Worm (Caenorhabditis elegans) whole organism, L4/young adult: ENCODE measurements around the gene F08F8.6.

Experiments used
- W03F9.2 ChIP-seq: fragments of 150-350 bp; optimal IDR thresholded peaks from 2 replicates; lab custom pipeline; 2014; ENCODE audit warnings: missing biosample characterization, missing genetic modification characterization
- dao-5 ChIP-seq: sonication (generic microtip); optimal IDR thresholded peaks from 2 replicates; lab custom pipeline; 2016; ENCODE audit warnings: missing genotype, missing genetic modification characterization, moderate library complexity, missing compliant biosample characterization
- him-1 ChIP-seq: sonication (generic microtip); optimal IDR thresholded peaks from 2 replicates; lab custom pipeline; 2016; ENCODE audit warnings: missing genotype, missing genetic modification reagents, missing genetic modification characterization, missing compliant biosample characterization

DNA sequence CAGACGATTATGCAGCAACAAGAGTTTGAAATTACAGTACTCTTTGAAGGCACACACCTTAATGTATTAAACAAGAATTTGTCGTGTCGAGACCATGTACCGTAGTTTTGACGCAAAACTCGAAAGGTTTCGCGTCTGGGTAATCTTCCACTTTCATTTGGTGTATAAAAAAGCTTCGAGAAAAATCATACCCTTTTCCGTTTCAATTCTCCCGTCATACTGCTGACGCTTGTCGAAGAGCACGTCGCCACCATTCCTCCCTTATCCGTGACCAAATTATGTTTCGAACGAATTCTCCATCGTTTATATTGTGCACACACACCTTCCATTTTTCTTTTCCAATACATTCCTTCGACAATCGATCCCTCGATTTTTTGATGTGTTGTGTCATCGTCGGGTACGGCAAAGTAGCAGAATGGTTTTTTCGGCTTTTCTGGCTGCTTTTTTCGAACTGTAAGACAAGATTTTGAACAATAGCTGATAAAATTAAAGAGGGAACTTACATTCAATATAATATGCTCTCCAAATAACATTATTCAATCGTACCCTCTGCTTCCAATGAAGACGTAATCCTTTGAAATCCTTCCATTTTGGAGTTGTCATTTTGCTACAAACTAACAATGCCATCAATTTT is 30.4 kb downstream of the F08F8.6 start:
- TF ChIP-seq dao-5 (tag; lab: Kevin White, UChicago) (no peak), W03F9.2 (no peak), him-1 (tag; lab: Kevin White, UChicago) (no peak)
